Worm (Caenorhabditis elegans): ENCODE data around the gene T28H10.2.

T28H10.2 gene

DNA sequence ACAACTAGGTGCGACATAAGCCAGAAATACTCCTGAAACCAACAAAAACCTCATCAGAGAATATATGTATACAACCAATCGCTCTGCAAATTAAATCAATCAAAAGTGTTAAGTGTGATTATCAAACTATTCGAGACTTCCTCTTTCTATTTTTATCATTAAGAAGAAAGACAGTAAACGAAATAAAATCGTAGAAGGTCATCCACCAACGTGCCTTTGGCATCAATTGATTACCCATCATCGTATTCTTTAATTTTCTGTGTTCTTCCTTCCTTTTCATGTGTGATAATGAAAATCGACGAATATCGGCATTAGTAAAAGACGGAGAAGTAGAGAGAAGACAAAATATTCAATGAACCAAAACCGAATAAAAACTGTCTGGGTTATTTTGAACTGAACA is 803 bp downstream of the T28H10.2 start:
- TF ChIP-seq snpc-4 (tag; optimal IDR thresholded peaks at IDR 0.05) = no peak
- no peak for TF ChIP-seq lin-13 (tag; optimal IDR thresholded peaks at IDR 0.05)
- TF ChIP-seq mls-2 (tag; optimal IDR thresholded peaks at IDR 0.05) = no peak
- no peak for TF ChIP-seq ceh-83 (GFP tag; optimal IDR thresholded peaks at IDR 0.05)
- no peak for TF ChIP-seq nhr-2 (tag; optimal IDR thresholded peaks at IDR 0.05)
- no peak for TF ChIP-seq nhr-237 (tag; optimal IDR thresholded peaks at IDR 0.05)
- no peak for TF ChIP-seq ztf-11 (tag; optimal IDR thresholded peaks at IDR 0.05)
- TF ChIP-seq hlh-1 (tag; optimal IDR thresholded peaks at IDR 0.05) = no peak
- TF ChIP-seq unc-62 (GFP tag; optimal IDR thresholded peaks at IDR 0.05) = no peak
- no peak for TF ChIP-seq pha-4 (tag; optimal IDR thresholded peaks at IDR 0.05)
- TF ChIP-seq ceh-39 (tag; optimal IDR thresholded peaks at IDR 0.05) = no peak
- no peak for TF ChIP-seq elt-3 (tag; optimal IDR thresholded peaks at IDR 0.05)
- TF ChIP-seq ces-1 (GFP tag; optimal IDR thresholded peaks at IDR 0.05) = no peak
- TF ChIP-seq cnd-1 (tag; optimal IDR thresholded peaks at IDR 0.05) = no peak
- no peak for TF ChIP-seq bed-3 (GFP tag; optimal IDR thresholded peaks at IDR 0.05)
- TF ChIP-seq flh-1 (GFP tag; optimal IDR thresholded peaks at IDR 0.05) = no peak
- TF ChIP-seq ham-2 (GFP tag; optimal IDR thresholded peaks at IDR 0.05) = no peak
- TF ChIP-seq nhr-12 (tag; optimal IDR thresholded peaks at IDR 0.05) = no peak
- no peak for TF ChIP-seq nhr-76 (tag; optimal IDR thresholded peaks at IDR 0.05)

DNA sequence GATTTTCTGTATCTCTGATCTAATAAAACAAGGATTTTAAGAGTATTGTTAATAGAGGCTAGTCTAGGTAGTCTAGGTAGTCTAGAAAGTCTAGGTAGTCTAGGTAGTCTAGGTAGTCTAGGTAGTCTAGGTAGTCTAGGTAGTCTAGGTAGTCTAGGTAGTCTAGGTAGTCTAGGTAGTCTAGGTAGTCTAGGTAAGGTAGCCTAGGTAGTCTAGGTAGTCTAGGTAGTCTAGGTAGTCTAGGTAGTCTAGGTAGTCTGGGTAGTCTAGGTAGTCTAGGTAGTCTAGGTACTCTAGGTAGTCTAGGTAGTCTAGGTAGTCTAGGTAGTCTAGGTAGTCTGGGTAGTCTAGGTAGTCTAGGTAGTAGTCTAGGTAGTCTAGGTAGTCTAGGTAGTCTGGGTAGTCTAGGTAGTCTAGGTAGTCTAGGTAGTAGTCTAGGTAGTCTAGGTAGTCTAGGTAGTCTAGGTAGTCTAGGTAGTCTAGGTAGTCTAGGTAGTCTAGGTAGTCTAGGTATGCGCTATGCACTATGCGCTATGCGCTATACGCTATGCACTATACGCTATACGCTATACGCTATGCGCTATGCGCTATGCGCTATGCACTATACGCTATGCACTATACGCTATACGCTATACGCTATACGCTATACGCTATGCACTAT is 2.7 kb downstream of the T28H10.2 start:
- TF ChIP-seq sptf-1 (tag; optimal IDR thresholded peaks at IDR 0.05) (peak; percentile 96), unc-120 (tag; optimal IDR thresholded peaks at IDR 0.05; ENCODE audit: poor library complexity, severe bottlenecking) (peak; percentile 56), lin-32 (GFP tag; optimal IDR thresholded peaks at IDR 0.05) (peak; percentile 66), cnd-1 (tag; optimal IDR thresholded peaks at IDR 0.05) (peak; percentile 41), sem-2 (GFP tag; optimal IDR thresholded peaks at IDR 0.05) (peak; percentile 38), bed-3 (GFP tag; optimal IDR thresholded peaks at IDR 0.05) (peak; percentile 52), M03D4.4 (tag; optimal IDR thresholded peaks at IDR 0.05) (peak; percentile 70), ceh-83 (GFP tag; optimal IDR thresholded peaks at IDR 0.05) (peak; percentile 82), mls-2 (tag; optimal IDR thresholded peaks at IDR 0.05) (peak; percentile 77), ham-2 (GFP tag; optimal IDR thresholded peaks at IDR 0.05) (peak; percentile 75), nhr-12 (tag; optimal IDR thresholded peaks at IDR 0.05) (peak; percentile 39), drap-1 (GFP tag; optimal IDR thresholded peaks at IDR 0.05) (peak; percentile 64)

DNA sequence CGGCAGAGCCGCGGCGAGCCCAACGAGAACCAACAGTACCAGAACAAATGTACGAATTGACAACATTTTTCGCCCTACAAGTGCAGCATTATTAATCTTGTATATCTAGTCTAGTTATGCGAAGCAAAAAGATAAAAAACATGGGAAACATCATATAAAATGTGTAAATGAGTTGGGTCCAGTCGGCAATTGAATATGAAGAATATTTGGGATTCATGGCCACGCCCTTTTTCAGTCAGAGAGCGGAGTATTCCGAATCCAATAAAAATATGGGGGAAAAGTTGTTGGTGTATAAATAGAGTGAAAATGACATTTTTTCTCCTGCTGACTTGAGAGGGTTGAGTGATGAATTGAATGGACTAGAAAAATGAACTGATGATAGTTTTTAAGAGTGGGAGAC is 6.6 kb downstream of the T28H10.2 start, which contains the start of gene nlp-46:
Gene nlp-46 (minus strand): TSS at position 101 of the 400 bp plus-strand sequence.
- TF ChIP-seq unc-120 (tag; optimal IDR thresholded peaks at IDR 0.05; ENCODE audit: poor library complexity, severe bottlenecking) (no peak), tbx-8 (GFP tag; optimal IDR thresholded peaks at IDR 0.05) (no peak), ztf-11 (tag; optimal IDR thresholded peaks at IDR 0.05) (no peak), cnd-1 (tag; optimal IDR thresholded peaks at IDR 0.05) (no peak), sem-2 (GFP tag; optimal IDR thresholded peaks at IDR 0.05) (no peak), snpc-4 (tag; optimal IDR thresholded peaks at IDR 0.05) (no peak), nhr-2 (tag; optimal IDR thresholded peaks at IDR 0.05) (no peak), blmp-1 (tag; optimal IDR thresholded peaks at IDR 0.05) (no peak), ceh-43 (GFP tag; optimal IDR thresholded peaks at IDR 0.05) (no peak), drap-1 (GFP tag; optimal IDR thresholded peaks at IDR 0.05) (no peak)

DNA sequence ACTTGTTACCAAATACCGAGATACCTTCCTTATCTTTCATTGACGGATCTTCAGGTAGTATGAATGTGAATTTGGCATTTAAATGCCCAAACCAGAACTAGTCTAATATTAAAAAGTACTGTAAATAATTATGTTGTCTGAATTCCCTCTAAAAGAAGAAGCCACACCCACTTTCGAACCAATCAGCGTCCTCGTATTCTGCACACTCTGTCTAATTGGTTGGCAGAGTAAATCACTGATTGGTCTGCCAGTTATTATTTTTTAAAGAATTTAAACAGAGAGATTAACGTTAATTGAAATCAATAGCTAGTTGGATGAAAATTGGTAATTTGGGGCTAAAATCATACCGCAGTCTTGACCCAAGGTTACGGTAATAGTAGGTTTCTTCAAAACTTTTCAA is 7.0 kb downstream of the T28H10.2 start:
- no peak for TF ChIP-seq nhr-28 (tag; optimal IDR thresholded peaks at IDR 0.05)
- no peak for TF ChIP-seq elt-1 (tag; optimal IDR thresholded peaks at IDR 0.05; ENCODE audit: borderline replicate concordance, insufficient read depth)
- no peak for TF ChIP-seq unc-62 (GFP tag; optimal IDR thresholded peaks at IDR 0.05)
- no peak for TF ChIP-seq mab-5 (tag; optimal IDR thresholded peaks at IDR 0.05)
- TF ChIP-seq sem-2 (GFP tag; optimal IDR thresholded peaks at IDR 0.05) = no peak
- no peak for TF ChIP-seq ceh-39 (tag; optimal IDR thresholded peaks at IDR 0.05)
- TF ChIP-seq bed-3 (GFP tag; optimal IDR thresholded peaks at IDR 0.05) = no peak
- TF ChIP-seq flh-1 (GFP tag; optimal IDR thresholded peaks at IDR 0.05) = no peak
- TF ChIP-seq lin-13 (tag; optimal IDR thresholded peaks at IDR 0.05) = no peak
- TF ChIP-seq hlh-1 (tag; optimal IDR thresholded peaks at IDR 0.05) = no peak
- TF ChIP-seq nhr-12 (tag; optimal IDR thresholded peaks at IDR 0.05) = no peak
- no peak for TF ChIP-seq mep-1 (tag; optimal IDR thresholded peaks at IDR 0.05)
- TF ChIP-seq lin-32 (GFP tag; optimal IDR thresholded peaks at IDR 0.05) = no peak
- no peak for TF ChIP-seq ztf-11 (tag; optimal IDR thresholded peaks at IDR 0.05)
- no peak for TF ChIP-seq ceh-43 (GFP tag; optimal IDR thresholded peaks at IDR 0.05)
- TF ChIP-seq unc-120 (tag; optimal IDR thresholded peaks at IDR 0.05; ENCODE audit: poor library complexity, severe bottlenecking) = no peak
- no peak for TF ChIP-seq lsy-2 (tag; optimal IDR thresholded peaks at IDR 0.05)
- no peak for TF ChIP-seq drap-1 (GFP tag; optimal IDR thresholded peaks at IDR 0.05)

All from whole organism, mixed stage, embryonic.